Fruit fly (Drosophila melanogaster): ENCODE data around the gene eIF4H1.

Gene eIF4H1

DNA sequence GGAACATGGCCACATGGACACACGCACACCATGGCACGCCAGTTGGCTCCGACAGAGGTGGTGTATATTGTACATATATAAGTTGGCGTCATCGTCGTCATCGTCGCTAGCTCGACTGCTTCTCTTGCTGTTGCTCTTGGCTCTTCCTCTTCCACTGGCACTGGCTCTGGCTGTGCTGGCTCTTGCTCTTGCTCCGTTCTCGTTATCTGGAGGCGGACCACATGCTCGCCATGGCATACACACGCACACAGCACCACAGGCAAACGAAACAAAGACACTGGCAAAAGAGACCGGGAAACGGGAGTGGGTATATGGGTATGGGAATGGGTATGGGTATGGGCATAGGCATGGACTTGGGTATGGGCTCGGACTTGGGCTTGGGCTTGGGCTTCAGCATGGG lies 23.3 kb upstream of the eIF4H1 start:
- TF ChIP-seq Snoo (tag; optimal IDR thresholded peaks at IDR 0.05): peak; percentile 16
- TF ChIP-seq CG17806 (tag; optimal IDR thresholded peaks at IDR 0.05): no peak
- TF ChIP-seq Ets98B (GFP tag; IDR thresholded peaks at IDR 0.05): peak; percentile 20; the same call in 1 of the 2 replicates
- peak; percentile 1 for TF ChIP-seq gl (tag; optimal IDR thresholded peaks at IDR 0.05)
- TF ChIP-seq CG32121 (GFP tag; IDR thresholded peaks at IDR 0.05): peak; percentile 28; the same call in 1 of the 2 replicates
- peak; percentile 15 for TF ChIP-seq EcR (GFP tag; optimal IDR thresholded peaks at IDR 0.05)
- no peak for TF ChIP-seq rn (GFP tag; IDR thresholded peaks at IDR 0.05)
- TF ChIP-seq CG13204 (GFP tag; optimal IDR thresholded peaks at IDR 0.05): peak; percentile 8
- peak; percentile 10 for TF ChIP-seq Pif1B (GFP tag; optimal IDR thresholded peaks at IDR 0.05)

DNA sequence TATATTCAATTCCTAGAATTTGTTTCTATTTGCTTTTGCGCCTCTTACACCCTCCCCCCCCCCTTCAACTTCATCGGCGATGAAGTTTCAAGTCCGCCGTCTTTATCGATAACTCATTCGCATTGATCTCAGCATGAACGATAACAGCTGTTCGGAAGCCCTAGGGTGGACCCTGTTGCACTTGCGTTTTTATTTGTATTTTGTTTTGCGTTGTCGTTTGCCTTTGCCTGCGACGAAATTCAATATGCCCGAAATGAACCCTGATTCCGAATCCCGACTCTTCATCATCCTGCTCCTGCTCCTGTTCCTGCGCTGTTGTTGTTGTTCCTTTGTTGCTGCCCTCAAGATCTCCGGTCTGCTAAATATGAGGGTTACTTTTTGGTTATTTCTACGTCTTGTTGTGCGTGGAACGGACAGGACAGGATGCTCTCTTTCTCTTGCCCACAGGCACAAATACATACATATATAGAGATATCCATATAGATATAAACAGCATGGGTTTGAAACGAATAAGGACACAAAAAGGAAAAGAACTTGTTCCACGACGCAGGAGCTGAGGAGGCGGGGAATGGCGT lies 21.9 kb upstream of the eIF4H1 start:
- TF ChIP-seq CG4496 (GFP tag; IDR thresholded peaks at IDR 0.05) (no peak), EcR (GFP tag; optimal IDR thresholded peaks at IDR 0.05) (peak; percentile 33), fd96Ca (GFP tag; IDR thresholded peaks at IDR 0.05) (0 out of 3 replicates have a peak, but pooled peaks have one; percentile 7), D1 (tag; optimal IDR thresholded peaks at IDR 0.05) (no peak), CG14655 (GFP tag; optimal IDR thresholded peaks at IDR 0.05) (no peak), CG15710 (tag; optimal IDR thresholded peaks at IDR 0.05) (peak; percentile 10), CG8301 (tag; optimal IDR thresholded peaks at IDR 0.05) (no peak), rn (GFP tag; IDR thresholded peaks at IDR 0.05) (no peak), CG8159 (tag; optimal IDR thresholded peaks at IDR 0.05) (peak; percentile 97), gl (tag; optimal IDR thresholded peaks at IDR 0.05) (no peak), Snoo (tag; optimal IDR thresholded peaks at IDR 0.05) (peak; percentile 4), CG13204 (GFP tag; optimal IDR thresholded peaks at IDR 0.05) (no peak), CG12605 (GFP tag; IDR thresholded peaks at IDR 0.05) (no peak), Ets98B (GFP tag; IDR thresholded peaks at IDR 0.05) (no peak)

DNA sequence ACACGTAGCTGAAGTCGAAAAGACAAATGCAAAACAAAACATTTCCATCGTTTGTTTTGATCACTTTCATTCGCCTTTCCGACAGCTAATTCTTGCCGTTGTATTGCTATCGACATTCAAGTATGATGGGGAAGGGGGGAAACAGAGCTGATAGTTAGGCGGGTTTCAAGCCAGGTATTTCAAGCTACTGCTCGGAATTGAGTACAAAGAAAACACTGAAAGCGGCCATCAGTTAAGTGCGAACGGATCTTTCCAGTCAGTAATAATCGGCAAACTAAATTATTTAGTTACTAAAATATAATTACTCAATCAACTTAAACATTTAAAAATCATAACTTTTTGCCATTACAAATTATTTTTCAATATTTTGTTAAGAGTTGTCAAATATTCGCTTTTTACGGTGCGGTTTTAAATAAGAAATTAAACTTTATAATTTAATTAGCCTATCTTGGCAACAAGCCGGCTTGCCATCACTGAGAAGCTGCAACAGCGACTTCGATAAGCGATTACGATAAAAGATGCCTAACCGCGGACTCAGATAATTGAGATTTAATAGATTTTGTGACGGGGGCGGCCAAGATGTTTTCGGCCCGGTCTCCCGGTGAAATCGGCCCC lies 20.6 kb upstream of the eIF4H1 start:
- TF ChIP-seq CG8159 (tag; optimal IDR thresholded peaks at IDR 0.05) (peak; percentile 34), CG9948 (tag; optimal IDR thresholded peaks at IDR 0.05) (peak; percentile 4), Snoo (tag; optimal IDR thresholded peaks at IDR 0.05) (no peak)

DNA sequence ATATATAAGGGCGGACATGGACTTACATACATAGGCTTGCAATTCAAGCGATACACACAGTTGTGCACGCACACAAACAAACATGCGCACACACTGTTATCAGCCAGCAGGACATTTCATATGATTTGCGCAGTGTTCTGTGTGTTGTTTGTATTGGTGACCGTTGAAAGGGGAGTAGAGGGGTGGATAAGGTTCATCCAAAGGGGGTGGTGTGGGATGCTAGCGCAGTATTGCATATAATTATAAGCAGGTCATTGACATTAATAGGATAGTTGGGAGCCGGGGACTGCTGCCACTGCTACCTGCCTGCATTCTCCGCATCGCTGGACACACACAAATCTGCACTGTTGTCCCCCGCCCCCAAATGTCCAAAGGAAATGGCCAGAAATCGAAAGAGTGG lies 20.0 kb upstream of the eIF4H1 start:
- TF ChIP-seq EcR (GFP tag; optimal IDR thresholded peaks at IDR 0.05): peak; percentile 71
- TF ChIP-seq Pif1B (GFP tag; optimal IDR thresholded peaks at IDR 0.05): no peak
- TF ChIP-seq CG17806 (tag; optimal IDR thresholded peaks at IDR 0.05): no peak
- TF ChIP-seq CG34367 (tag; optimal IDR thresholded peaks at IDR 0.05): no peak

DNA sequence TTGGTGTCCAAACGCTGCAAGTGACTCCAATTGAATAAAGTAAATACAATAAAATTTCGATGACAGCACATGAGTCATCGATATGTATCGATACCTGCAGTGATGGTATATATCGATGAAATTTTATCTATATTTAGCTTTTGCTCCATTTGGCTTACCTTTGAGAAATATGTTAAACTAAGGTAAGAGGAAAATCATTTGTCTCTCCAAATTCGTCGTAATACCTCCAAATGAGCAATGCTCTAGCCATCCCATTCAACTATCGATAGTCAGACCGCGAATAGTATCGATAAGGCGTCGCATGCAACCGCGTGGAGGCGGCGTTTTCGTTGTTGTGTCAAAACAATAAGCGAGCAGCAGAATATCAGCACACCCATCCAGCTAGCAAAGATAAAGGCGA lies 7.2 kb upstream of the eIF4H1 start, which contains the start of the genes Cdc50 and rngo:
Gene Cdc50 (minus strand): TSS at position 52 of the 400 bp plus-strand sequence.
Gene rngo (plus strand): TSS at position 189 of the 400 bp plus-strand sequence.
- TF ChIP-seq CG15710 (tag; optimal IDR thresholded peaks at IDR 0.05) (no peak), EcR (GFP tag; optimal IDR thresholded peaks at IDR 0.05) (no peak), CG13204 (GFP tag; optimal IDR thresholded peaks at IDR 0.05) (no peak), CG9948 (tag; optimal IDR thresholded peaks at IDR 0.05) (peak; percentile 2)

DNA sequence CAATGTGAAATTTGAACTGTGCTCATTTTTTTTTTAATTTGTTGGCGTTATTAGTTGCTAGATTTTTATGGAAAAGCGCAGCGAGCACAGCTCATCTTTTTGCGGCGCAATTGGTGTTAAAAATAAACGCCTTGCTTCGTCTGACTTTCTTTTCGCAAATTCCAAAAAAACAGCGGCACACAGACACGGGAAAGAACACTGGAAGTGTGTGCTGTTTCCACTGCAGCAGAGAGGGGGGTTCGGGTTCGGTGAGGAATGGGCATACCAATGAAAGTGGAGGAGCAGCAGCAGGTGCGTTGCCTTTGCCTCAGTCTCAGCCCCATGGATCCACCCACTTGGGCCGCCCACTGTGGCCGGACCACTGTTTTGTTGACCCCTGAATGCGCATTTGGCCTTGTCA lies 6.1 kb upstream of the eIF4H1 start:
- no peak for TF ChIP-seq fd96Ca (GFP tag; IDR thresholded peaks at IDR 0.05)
- TF ChIP-seq Snoo (tag; optimal IDR thresholded peaks at IDR 0.05): no peak
- no peak for TF ChIP-seq Pif1A (GFP tag; optimal IDR thresholded peaks at IDR 0.05)
- TF ChIP-seq CG10348 (GFP tag; IDR thresholded peaks at IDR 0.05): no peak

DNA sequence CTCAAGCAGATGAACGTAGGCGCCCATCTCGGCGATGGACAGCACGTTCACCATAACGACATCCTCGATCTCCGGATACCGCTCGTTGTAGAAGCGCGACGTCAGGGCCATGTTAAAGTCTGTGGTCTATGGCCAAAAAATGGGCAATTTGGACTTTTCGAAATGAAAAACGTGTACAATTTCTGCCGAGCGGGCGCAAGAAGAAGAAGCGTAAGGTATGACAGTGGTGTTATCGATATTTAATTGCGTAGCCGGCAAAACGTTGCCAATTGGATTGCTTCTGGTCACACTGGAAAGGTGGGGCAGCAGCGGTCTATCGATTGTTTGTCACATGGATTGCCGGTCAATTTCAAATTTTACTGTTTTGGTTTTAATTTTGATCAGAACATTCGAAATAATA lies 1.7 kb upstream of the eIF4H1 start, which contains the start of gene eIF2alpha:
Gene eIF2alpha (minus strand): TSS at position 225 of the 400 bp plus-strand sequence.
- TF ChIP-seq Pif1B (GFP tag; optimal IDR thresholded peaks at IDR 0.05) (no peak), CG9948 (tag; optimal IDR thresholded peaks at IDR 0.05) (no peak), CG4496 (GFP tag; IDR thresholded peaks at IDR 0.05) (no peak), fd96Ca (GFP tag; IDR thresholded peaks at IDR 0.05) (no peak), CG12605 (GFP tag; IDR thresholded peaks at IDR 0.05) (0 out of 2 replicates have a peak, but pooled peaks have one; percentile 18), CG15710 (tag; optimal IDR thresholded peaks at IDR 0.05) (no peak), EcR (GFP tag; optimal IDR thresholded peaks at IDR 0.05) (no peak)

DNA sequence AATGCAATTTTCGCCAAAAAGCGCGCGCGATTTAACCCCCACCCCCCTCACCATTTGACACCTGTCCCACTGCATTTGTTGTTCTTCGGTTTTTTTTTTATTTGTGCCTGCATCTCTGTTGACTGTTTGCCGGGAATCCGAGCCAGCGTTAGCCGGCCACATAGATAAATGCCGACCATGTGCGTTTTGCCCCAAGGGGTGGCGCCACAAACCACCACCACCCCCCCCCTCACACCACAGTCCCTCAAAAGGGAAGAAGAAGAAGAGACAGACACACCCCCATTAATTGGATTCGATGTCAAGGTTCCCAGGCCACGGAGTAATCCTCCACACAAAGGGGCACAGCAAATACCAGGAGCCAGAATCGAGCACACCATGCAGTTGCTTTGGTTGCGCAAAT lies 851 bp downstream of the eIF4H1 start:
- TF ChIP-seq CG34367 (tag; optimal IDR thresholded peaks at IDR 0.05): no peak
- TF ChIP-seq CG15710 (tag; optimal IDR thresholded peaks at IDR 0.05): no peak
- TF ChIP-seq gl (tag; optimal IDR thresholded peaks at IDR 0.05): no peak
- TF ChIP-seq CG14655 (GFP tag; optimal IDR thresholded peaks at IDR 0.05): no peak
- TF ChIP-seq CG10348 (GFP tag; IDR thresholded peaks at IDR 0.05): no peak
- no peak for TF ChIP-seq fd96Ca (GFP tag; IDR thresholded peaks at IDR 0.05)
- TF ChIP-seq CG32121 (GFP tag; IDR thresholded peaks at IDR 0.05): no peak
- no peak for TF ChIP-seq CG17806 (tag; optimal IDR thresholded peaks at IDR 0.05)
- no peak for TF ChIP-seq Pif1B (GFP tag; optimal IDR thresholded peaks at IDR 0.05)
- TF ChIP-seq CG9948 (tag; optimal IDR thresholded peaks at IDR 0.05): no peak
- no peak for TF ChIP-seq CG4496 (GFP tag; IDR thresholded peaks at IDR 0.05)
- no peak for TF ChIP-seq Ets98B (GFP tag; IDR thresholded peaks at IDR 0.05)
- no peak for TF ChIP-seq CG13204 (GFP tag; optimal IDR thresholded peaks at IDR 0.05)
- TF ChIP-seq EcR (GFP tag; optimal IDR thresholded peaks at IDR 0.05): no peak
- TF ChIP-seq CG12605 (GFP tag; IDR thresholded peaks at IDR 0.05): no peak
